Fruit fly (Drosophila melanogaster) whole organism, embryonic: ENCODE data around the gene CG1927.

ENCODE experiments used
- Awh ChIP-seq: fragments of 200-800 bp; sonication (Bioruptor generic); IDR thresholded peaks from 2 replicates; pipeline ENCODE4, ENCODE4 v1.3.6; 2022; ENCODE audit warnings: missing biosample characterization, missing genetic modification characterization
- CG10321 ChIP-seq: fragments of 200-800 bp; sonication (Bioruptor generic); IDR thresholded peaks from 2 replicates; pipeline ENCODE4 v1.3.6; 2022; ENCODE audit warnings: missing biosample characterization, missing genetic modification characterization
- CG10654 ChIP-seq: fragments of 200-800 bp; sonication (Bioruptor generic); optimal IDR thresholded peaks from 2 replicates; lab custom pipeline; 2016; ENCODE audit warnings: missing biosample characterization, missing genetic modification characterization
- CG12155 ChIP-seq: fragments of 200-800 bp; sonication (Bioruptor generic); optimal IDR thresholded peaks from 3 replicates; lab custom pipeline; 2016; ENCODE audit warnings: missing biosample characterization, missing genetic modification characterization
- CG1233 ChIP-seq: fragments of 200-800 bp; sonication (Bioruptor generic); optimal IDR thresholded peaks from 4 replicates; lab custom pipeline; 2018; ENCODE audit warnings: missing biosample characterization, mild to moderate bottlenecking, missing genetic modification characterization
- CG14441 ChIP-seq: fragments of 200-800 bp; sonication (Bioruptor generic); IDR thresholded peaks from 2 replicates; pipeline ENCODE4 v1.3.6; 2022; ENCODE audit warnings: missing biosample characterization, missing genetic modification characterization
- CG15073 ChIP-seq: fragments of 200-800 bp; sonication (Bioruptor generic); optimal IDR thresholded peaks from 2 replicates; lab custom pipeline; 2016; ENCODE audit warnings: missing biosample characterization, missing genetic modification characterization
- CG16813 ChIP-seq: fragments of 200-800 bp; sonication (Bioruptor generic); IDR thresholded peaks from 3 replicates; pipeline ENCODE4 v1.3.6; 2022; ENCODE audit warnings: missing biosample characterization, missing genetic modification characterization; ENCODE audit not compliant: partially characterized antibody
- CG18599 ChIP-seq: fragments of 200-800 bp; sonication (Bioruptor generic); optimal IDR thresholded peaks from 3 replicates; lab custom pipeline; 2017; ENCODE audit warnings: missing biosample characterization, missing genetic modification characterization, mild to moderate bottlenecking, moderate library complexity, missing genetic modification reagents
- CG2116 ChIP-seq: fragments of 200-800 bp; sonication (Bioruptor generic); optimal IDR thresholded peaks from 3 replicates; lab custom pipeline; 2018; ENCODE audit warnings: missing biosample characterization, mild to moderate bottlenecking, missing genetic modification characterization
- CG2129 ChIP-seq: fragments of 200-800 bp; sonication (Bioruptor generic); IDR thresholded peaks from 2 replicates; pipeline ENCODE4 v1.3.6; 2022; ENCODE audit warnings: missing biosample characterization, missing genetic modification characterization; ENCODE audit not compliant: partially characterized antibody
- CG32532 ChIP-seq: fragments of 200-800 bp; sonication (Bioruptor generic); IDR thresholded peaks from 2 replicates; pipeline ENCODE4 v1.3.6; 2022; ENCODE audit warnings: missing biosample characterization, missing genetic modification characterization
- CG32767 ChIP-seq: fragments of 200-800 bp; sonication (Bioruptor generic); IDR thresholded peaks from 2 replicates; pipeline ENCODE4 v1.3.6; 2022; ENCODE audit warnings: missing biosample characterization, missing genetic modification characterization
- CG34224 ChIP-seq: fragments of 200-800 bp; sonication (Bioruptor generic); IDR thresholded peaks from 3 replicates; pipeline ENCODE4 v1.3.6; 2022; ENCODE audit warnings: missing biosample characterization, missing genetic modification characterization; ENCODE audit not compliant: partially characterized antibody
- CG3847 ChIP-seq: fragments of 200-800 bp; sonication (Bioruptor generic); IDR thresholded peaks from 2 replicates; pipeline ENCODE4 v1.3.6; 2022; ENCODE audit warnings: missing biosample characterization, missing genetic modification characterization
- CG6765 ChIP-seq: fragments of 200-800 bp; sonication (Bioruptor generic); optimal IDR thresholded peaks from 3 replicates; lab custom pipeline; 2017; ENCODE audit warnings: missing biosample characterization, mild to moderate bottlenecking, missing genetic modification characterization
- CG6791 ChIP-seq: fragments of 200-800 bp; sonication (Bioruptor generic); IDR thresholded peaks from 3 replicates; pipeline ENCODE4 v1.3.6; 2022; ENCODE audit warnings: missing biosample characterization, missing genetic modification characterization; ENCODE audit not compliant: partially characterized antibody
- CG8924 ChIP-seq: fragments of 200-800 bp; optimal IDR thresholded peaks from 3 replicates; lab custom pipeline; 2019; ENCODE audit warnings: missing biosample characterization, mild to moderate bottlenecking, missing genetic modification characterization, moderate library complexity
- CG9932 ChIP-seq: fragments of 200-800 bp; sonication (Bioruptor generic); IDR thresholded peaks from 2 replicates; pipeline ENCODE4 v1.3.6; 2022; ENCODE audit warnings: missing biosample characterization, missing genetic modification characterization
- CoRest ChIP-seq: fragments of 200-800 bp; sonication (Bioruptor generic); optimal IDR thresholded peaks from 3 replicates; lab custom pipeline; 2018; ENCODE audit warnings: missing biosample characterization, mild to moderate bottlenecking, missing genetic modification characterization, moderate library complexity
- Dll ChIP-seq: fragments of 200-800 bp; sonication (Bioruptor generic); IDR thresholded peaks from 4 replicates; pipeline ENCODE4 v1.3.6; 2022; ENCODE audit warnings: missing biosample characterization, missing genetic modification characterization; ENCODE audit not compliant: partially characterized antibody
- Dref ChIP-seq: fragments of 200-800 bp; sonication (Bioruptor generic); IDR thresholded peaks from 2 replicates; pipeline ENCODE4 v1.3.6; 2022; ENCODE audit warnings: missing biosample characterization, missing genetic modification characterization
- Ets97D ChIP-seq: fragments of 200-800 bp; sonication (Bioruptor generic); optimal IDR thresholded peaks from 3 replicates; lab custom pipeline; 2016; ENCODE audit warnings: missing biosample characterization, missing genetic modification characterization
- Gsc ChIP-seq: fragments of 200-800 bp; sonication (Bioruptor generic); IDR thresholded peaks from 2 replicates; pipeline ENCODE4 v1.3.6; 2022; ENCODE audit warnings: missing biosample characterization, missing genetic modification characterization
- Gug ChIP-seq: fragments of 200-800 bp; sonication (Bioruptor generic); IDR thresholded peaks from 4 replicates; pipeline ENCODE4 v1.3.6; 2022; ENCODE audit warnings: missing biosample characterization, missing genetic modification characterization
- Hmr ChIP-seq: fragments of 200-800 bp; sonication (Bioruptor generic); optimal IDR thresholded peaks from 3 replicates; lab custom pipeline; 2017; ENCODE audit warnings: mild to moderate bottlenecking, missing biosample characterization, missing genetic modification reagents, missing genetic modification characterization
- Hr51 ChIP-seq, 2 experiments: fragments of 200-800 bp; sonication (Bioruptor generic); optimal IDR thresholded peaks; 2 replicates in 1 of 2; 3 replicates in 1 of 2; lab custom pipeline; 2016 to 2018; ENCODE audit warnings: missing biosample characterization in 2 of 2, missing genetic modification characterization in 2 of 2, mild to moderate bottlenecking in 1 of 2, moderate library complexity in 1 of 2
- Hsf ChIP-seq: fragments of 200-800 bp; sonication (Bioruptor generic); optimal IDR thresholded peaks from 3 replicates; lab custom pipeline; 2016; ENCODE audit warnings: missing biosample characterization, missing genetic modification characterization
- MBD-R2 ChIP-seq: fragments of 200-800 bp; sonication (Bioruptor generic); IDR thresholded peaks from 2 replicates; pipeline ENCODE4 v1.3.6; 2022; ENCODE audit warnings: missing biosample characterization, missing genetic modification characterization
- Max ChIP-seq: fragments of 200-800 bp; sonication (Bioruptor generic); optimal IDR thresholded peaks from 2 replicates; lab custom pipeline; 2016; ENCODE audit warnings: missing biosample characterization, mild to moderate bottlenecking, missing genetic modification characterization
- Mes4 ChIP-seq: fragments of 200-800 bp; sonication (Bioruptor generic); optimal IDR thresholded peaks from 2 replicates; lab custom pipeline; 2016; ENCODE audit warnings: missing biosample characterization, missing genetic modification characterization
- Sin3A ChIP-seq: fragments of >200 bp; optimal IDR thresholded peaks from 2 replicates; lab custom pipeline; 2018
- Sry-δ ChIP-seq: fragments of 200-800 bp; sonication (Bioruptor generic); optimal IDR thresholded peaks from 2 replicates; lab custom pipeline; 2016; ENCODE audit warnings: missing biosample characterization, missing genetic modification characterization
- Xbp1 ChIP-seq: fragments of 200-800 bp; sonication (Bioruptor generic); optimal IDR thresholded peaks from 3 replicates; lab custom pipeline; 2016; ENCODE audit warnings: missing biosample characterization, mild to moderate bottlenecking, missing genetic modification characterization
- crp ChIP-seq, 2 experiments: fragments of 200-800 bp; sonication (Bioruptor generic); optimal IDR thresholded peaks; 2 replicates in 1 of 2; 3 replicates in 1 of 2; lab custom pipeline; 2017; ENCODE audit warnings: missing biosample characterization in 2 of 2, missing genetic modification characterization in 2 of 2, mild to moderate bottlenecking in 1 of 2, moderate library complexity in 1 of 2
- dm ChIP-seq: fragments of 200-800 bp; sonication (Bioruptor generic); optimal IDR thresholded peaks from 3 replicates; lab custom pipeline; 2016; ENCODE audit warnings: missing biosample characterization, missing genetic modification characterization
- dpn ChIP-seq, 2 experiments: fragments of 200-800 bp; sonication (Bioruptor generic); optimal IDR thresholded peaks; 3 replicates each; lab custom pipeline; 2016; ENCODE audit warnings: missing biosample characterization in 2 of 2, missing genetic modification characterization in 2 of 2
- en ChIP-seq: fragments of 200-800 bp; sonication (Bioruptor generic); optimal IDR thresholded peaks from 2 replicates; lab custom pipeline; 2016; ENCODE audit warnings: missing biosample characterization, missing genetic modification characterization
- fu2 ChIP-seq: fragments of 200-800 bp; sonication (Bioruptor generic); optimal IDR thresholded peaks from 2 replicates; lab custom pipeline; 2016; ENCODE audit warnings: missing biosample characterization, missing genetic modification characterization
- gcm2 ChIP-seq: fragments of 200-800 bp; sonication (Bioruptor generic); optimal IDR thresholded peaks from 2 replicates; lab custom pipeline; 2016; ENCODE audit warnings: missing biosample characterization, missing genetic modification characterization
- ham ChIP-seq: fragments of 200-800 bp; sonication (Bioruptor generic); IDR thresholded peaks from 2 replicates; pipeline ENCODE4 v1.3.6; 2022; ENCODE audit warnings: missing biosample characterization, missing genetic modification characterization
- jing ChIP-seq: fragments of 200-800 bp; sonication (Bioruptor generic); optimal IDR thresholded peaks from 2 replicates; lab custom pipeline; 2018; ENCODE audit warnings: missing biosample characterization, mild to moderate bottlenecking, missing genetic modification characterization
- mld ChIP-seq: fragments of 200-800 bp; sonication (Bioruptor generic); IDR thresholded peaks from 3 replicates; pipeline ENCODE4 v1.3.6; 2022; ENCODE audit warnings: missing biosample characterization, missing genetic modification characterization; ENCODE audit not compliant: partially characterized antibody
- otp ChIP-seq: fragments of 200-800 bp; sonication (Bioruptor generic); IDR thresholded peaks from 3 replicates; pipeline ENCODE4, ENCODE4 v1.3.6; 2022; ENCODE audit warnings: missing biosample characterization, missing genetic modification characterization
- pzg ChIP-seq: fragments of 200-800 bp; sonication (Bioruptor generic); optimal IDR thresholded peaks from 3 replicates; lab custom pipeline; 2018; ENCODE audit warnings: missing biosample characterization, mild to moderate bottlenecking, missing genetic modification characterization, moderate library complexity
- sim ChIP-seq: fragments of 200-800 bp; sonication (Bioruptor generic); IDR thresholded peaks from 2 replicates; pipeline ENCODE4 v1.3.6; 2022; ENCODE audit warnings: missing biosample characterization, missing genetic modification characterization
- tin ChIP-seq: fragments of 200-800 bp; sonication (Bioruptor generic); optimal IDR thresholded peaks from 3 replicates; lab custom pipeline; 2016; ENCODE audit warnings: missing biosample characterization, missing genetic modification characterization
- tna ChIP-seq: fragments of 200-800 bp; sonication (Bioruptor generic); IDR thresholded peaks from 2 replicates; pipeline ENCODE4 v1.3.6; 2022; ENCODE audit warnings: missing biosample characterization, missing genetic modification characterization; ENCODE audit not compliant: partially characterized antibody
- vvl ChIP-seq: fragments of 200-800 bp; sonication (Bioruptor generic); IDR thresholded peaks from 2 replicates; pipeline ENCODE4 v1.3.6; 2022; ENCODE audit warnings: missing biosample characterization, missing genetic modification characterization

CG1927 gene

dm6 chr3L:1947463-1948126 is 22.3 kb downstream of the CG1927 start, which contains the start of the genes mu2 and Cnb (continued):
- no peak for TF ChIP-seq jing (GFP tag; lab: Kevin White, UChicago)
- TF ChIP-seq Max (GFP tag; lab: Kevin White, UChicago) = peak; percentile 10
- TF ChIP-seq Sin3A = peak; percentile 90
- no peak for TF ChIP-seq mld (GFP tag; lab: Robert Waterston, UW)
- peak; percentile 71 for TF ChIP-seq CG2129 (GFP tag; lab: Robert Waterston, UW)
- TF ChIP-seq CG16813 = peak; percentile 86
- TF ChIP-seq CG15073 (GFP tag; lab: Kevin White, UChicago) = no peak
- no peak for TF ChIP-seq otp (GFP tag; lab: Robert Waterston, UW)
- 0 out of 2 replicates have a peak, but pooled peaks have one; percentile 18 for TF ChIP-seq CG14441 (GFP tag; lab: Robert Waterston, UW)
- 0 out of 2 replicates have a peak, but pooled peaks have one; percentile 32 for TF ChIP-seq CG10321 (GFP tag; lab: Robert Waterston, UW)
- TF ChIP-seq Mes4 = no peak
- TF ChIP-seq Hr51 (GFP tag; optimal IDR thresholded peaks at IDR 0.05; lab: Kevin White, UChicago) = peak in 1 of 2 experiments; percentile 13
- TF ChIP-seq fu2 (GFP tag; lab: Kevin White, UChicago) = peak; percentile 19
- no peak for TF ChIP-seq CoRest (tag; lab: Kevin White, UChicago)
- peak; percentile 21; the same call in 1 of the 2 replicates for TF ChIP-seq tna (GFP tag; lab: Robert Waterston, UW)
- TF ChIP-seq crp (GFP tag; optimal IDR thresholded peaks at IDR 0.05; lab: Kevin White, UChicago) = peak in 1 of 2 experiments; percentile 32
- TF ChIP-seq CG12155 (GFP tag; lab: Kevin White, UChicago) = no peak
- no peak for TF ChIP-seq dpn (GFP tag; optimal IDR thresholded peaks at IDR 0.05; lab: Kevin White, UChicago)
- TF ChIP-seq pzg = peak; percentile 59
- no peak for TF ChIP-seq en (GFP tag; lab: Kevin White, UChicago)
- no peak for TF ChIP-seq CG10654
- TF ChIP-seq CG9932 (GFP tag; lab: Robert Waterston, UW) = peak; percentile 73
- TF ChIP-seq ham = no peak
- peak; percentile 82 for TF ChIP-seq CG3847 (GFP tag; lab: Robert Waterston, UW)
- TF ChIP-seq gcm2 = no peak
- no peak for TF ChIP-seq sim (GFP tag; lab: Robert Waterston, UW)
- TF ChIP-seq CG2116 (GFP tag; lab: Kevin White, UChicago) = peak; percentile 74
- TF ChIP-seq MBD-R2 (GFP tag; lab: Robert Waterston, UW) = peak; percentile 92
- TF ChIP-seq tin = peak; percentile 24
- peak; percentile 22 for TF ChIP-seq Hsf (GFP tag; lab: Kevin White, UChicago)
- TF ChIP-seq CG1233 (GFP tag; lab: Kevin White, UChicago) = no peak
- peak; percentile 68 for TF ChIP-seq Dref
- 0 out of 2 replicates have a peak, but pooled peaks have one; percentile 20 for TF ChIP-seq CG32767 (GFP tag; lab: Robert Waterston, UW)
- peak; percentile 86 for TF ChIP-seq Dll (GFP tag; lab: Robert Waterston, UW)
- TF ChIP-seq CG6765 = no peak
- no peak for TF ChIP-seq CG8924 (tag; lab: Kevin White, UChicago)
- no peak for TF ChIP-seq Awh (GFP tag; lab: Robert Waterston, UW)
- TF ChIP-seq vvl (GFP tag; lab: Robert Waterston, UW) = 0 out of 2 replicates have a peak, but pooled peaks have one; percentile 11
- peak; percentile 29; the same call in 1 of the 2 replicates for TF ChIP-seq CG32532 (GFP tag; lab: Robert Waterston, UW)
- TF ChIP-seq CG18599 (GFP tag; lab: Kevin White, UChicago) = no peak
- TF ChIP-seq Xbp1 (GFP tag; lab: Kevin White, UChicago) = peak; percentile 51
- TF ChIP-seq Hmr (GFP tag; lab: Kevin White, UChicago) = no peak
- 0 out of 4 replicates have a peak, but pooled peaks have one; percentile 27 for TF ChIP-seq Gug
- TF ChIP-seq Gsc (GFP tag; lab: Robert Waterston, UW) = no peak
- peak; percentile 47 for TF ChIP-seq dm (GFP tag; lab: Kevin White, UChicago)
- TF ChIP-seq Ets97D = peak; percentile 51
- peak; percentile 60 for TF ChIP-seq CG6791 (GFP tag; lab: Robert Waterston, UW)
- TF ChIP-seq CG34224 = peak; percentile 89
- peak; percentile 73 for TF ChIP-seq Sry-δ (GFP tag; lab: Kevin White, UChicago)
